Worm (Caenorhabditis elegans) whole organism, L2 larva: ENCODE results near the gene F21C10.6.

Source experiments
- C34F6.9 ChIP-seq: fragments of 150-350 bp; optimal IDR thresholded peaks from 2 replicates; lab custom pipeline; 2014; ENCODE audit warnings: missing biosample characterization, missing genetic modification characterization
- F13H6.1 ChIP-seq: sonication (generic microtip); optimal IDR thresholded peaks from 2 replicates; lab custom pipeline; 2016; ENCODE audit warnings: missing genetic modification characterization, missing compliant biosample characterization
- R02D3.7 ChIP-seq: fragments of 150-350 bp; optimal IDR thresholded peaks from 2 replicates; lab custom pipeline; 2014; ENCODE audit warnings: missing biosample characterization, missing genetic modification characterization
- Y55F3AM.14 ChIP-seq: fragments of 200-800 bp; sonication (Bioruptor generic); optimal IDR thresholded peaks from 2 replicates; lab custom pipeline; 2018; ENCODE audit warnings: mild to moderate bottlenecking, missing genetic modification characterization, missing compliant biosample characterization
- ZK546.5 ChIP-seq: sonication (generic microtip); optimal IDR thresholded peaks from 2 replicates; lab custom pipeline; 2017; ENCODE audit warnings: missing biosample characterization, missing genetic modification characterization
- alr-1 ChIP-seq: fragments of 150-350 bp; optimal IDR thresholded peaks from 2 replicates; lab custom pipeline; 2014; ENCODE audit warnings: missing biosample characterization, missing genetic modification characterization
- aly-2 ChIP-seq: fragments of 150-350 bp; optimal IDR thresholded peaks from 2 replicates; lab custom pipeline; 2014; ENCODE audit warnings: missing biosample characterization, missing genetic modification characterization
- ama-1 ChIP-seq: fragments of 150-350 bp; optimal IDR thresholded peaks from 2 replicates; lab custom pipeline; 2018; ENCODE audit warnings: inconsistent platforms
- blmp-1 ChIP-seq: sonication (generic microtip); optimal IDR thresholded peaks from 2 replicates; lab custom pipeline; 2017; ENCODE audit warnings: missing genetic modification characterization, mild to moderate bottlenecking, missing compliant biosample characterization, antibody characterized with exemption, moderate library complexity; ENCODE audit not compliant: insufficient read depth
- ceh-16 ChIP-seq: fragments of 150-350 bp; optimal IDR thresholded peaks from 2 replicates; lab custom pipeline; 2014; ENCODE audit warnings: missing biosample characterization, missing genetic modification characterization
- ceh-82 ChIP-seq: fragments of 150-350 bp; optimal IDR thresholded peaks from 2 replicates; lab custom pipeline; 2014; ENCODE audit warnings: missing biosample characterization, missing genetic modification characterization
- crh-2 ChIP-seq: sonication (generic microtip); optimal IDR thresholded peaks from 2 replicates; lab custom pipeline; 2017; ENCODE audit warnings: missing biosample characterization, missing genetic modification characterization
- dmd-4 ChIP-seq: sonication (generic microtip); optimal IDR thresholded peaks from 2 replicates; lab custom pipeline; 2017; ENCODE audit warnings: missing biosample characterization, missing genetic modification characterization
- egl-27 ChIP-seq: sonication (generic microtip); optimal IDR thresholded peaks from 3 replicates; lab custom pipeline; 2017; ENCODE audit warnings: missing biosample characterization, missing genetic modification reagents, missing genetic modification characterization
- elt-1 ChIP-seq: fragments of 150-350 bp; optimal IDR thresholded peaks from 2 replicates; lab custom pipeline; 2014; ENCODE audit warnings: missing biosample characterization, missing genetic modification characterization
- elt-3 ChIP-seq: sonication (generic microtip); optimal IDR thresholded peaks from 2 replicates; lab custom pipeline; 2017; ENCODE audit warnings: missing biosample characterization, missing genetic modification characterization
- fos-1 ChIP-seq: fragments of 150-350 bp; optimal IDR thresholded peaks from 2 replicates; lab custom pipeline; 2014; ENCODE audit warnings: missing biosample characterization, missing genetic modification characterization
- gmeb-1 ChIP-seq: fragments of 150-350 bp; optimal IDR thresholded peaks from 2 replicates; lab custom pipeline; 2014; ENCODE audit warnings: missing biosample characterization, missing genetic modification characterization
- lin-11 ChIP-seq: fragments of 150-350 bp; sonication (generic microtip); optimal IDR thresholded peaks from 2 replicates; lab custom pipeline; 2014; ENCODE audit warnings: missing biosample characterization, missing genetic modification characterization, inconsistent platforms, mixed read lengths
- lin-13 ChIP-seq: fragments of 150-350 bp; optimal IDR thresholded peaks from 2 replicates; lab custom pipeline; 2014; ENCODE audit warnings: missing biosample characterization, missing genetic modification reagents, missing genetic modification characterization
- lin-39 ChIP-seq: fragments of 150-350 bp; optimal IDR thresholded peaks from 2 replicates; lab custom pipeline; 2014; ENCODE audit warnings: missing biosample characterization, missing genetic modification reagents, missing genetic modification characterization
- lsy-2 ChIP-seq, 2 experiments: fragments of 150-350 bp in 1 of 2; sonication (generic microtip) in 1 of 2; optimal IDR thresholded peaks; 2 replicates each; lab custom pipeline; 2014 to 2017; ENCODE audit warnings: missing biosample characterization in 2 of 2, missing genetic modification characterization in 2 of 2
- mab-5 ChIP-seq: fragments of 150-350 bp; optimal IDR thresholded peaks from 2 replicates; lab custom pipeline; 2014; ENCODE audit warnings: missing biosample characterization, missing genetic modification characterization
- mbf-1 ChIP-seq: sonication (generic microtip); optimal IDR thresholded peaks from 2 replicates; lab custom pipeline; 2017; ENCODE audit warnings: missing biosample characterization, missing genetic modification characterization
- mdl-1 ChIP-seq, 2 experiments: fragments of 150-350 bp in 1 of 2; sonication (generic microtip) in 1 of 2; optimal IDR thresholded peaks; 2 replicates each; lab custom pipeline; 2017; ENCODE audit warnings: missing biosample characterization in 2 of 2, missing genetic modification characterization in 2 of 2
- nhr-10 ChIP-seq: sonication (generic microtip); optimal IDR thresholded peaks from 2 replicates; lab custom pipeline; 2017; ENCODE audit warnings: missing biosample characterization, missing genetic modification characterization
- nhr-11 ChIP-seq: fragments of 150-350 bp; optimal IDR thresholded peaks from 2 replicates; lab custom pipeline; 2014; ENCODE audit warnings: missing biosample characterization, missing genetic modification characterization
- nhr-12 ChIP-seq: fragments of 150-350 bp; optimal IDR thresholded peaks from 2 replicates; lab custom pipeline; 2014; ENCODE audit warnings: missing biosample characterization, missing genetic modification characterization
- nhr-129 ChIP-seq: fragments of 150-350 bp; optimal IDR thresholded peaks from 2 replicates; lab custom pipeline; 2014; ENCODE audit warnings: missing biosample characterization, missing genetic modification characterization
- nhr-21 ChIP-seq: fragments of 150-350 bp; optimal IDR thresholded peaks from 2 replicates; lab custom pipeline; 2014; ENCODE audit warnings: missing biosample characterization, missing genetic modification characterization
- nhr-23 ChIP-seq: fragments of 150-350 bp; optimal IDR thresholded peaks from 2 replicates; lab custom pipeline; 2014; ENCODE audit warnings: missing biosample characterization, missing genetic modification reagents, missing genetic modification characterization
- nhr-237 ChIP-seq: fragments of 150-350 bp; optimal IDR thresholded peaks from 2 replicates; lab custom pipeline; 2014; ENCODE audit warnings: missing biosample characterization, missing genetic modification characterization
- nhr-25 ChIP-seq: fragments of 150-350 bp; sonication (generic microtip); optimal IDR thresholded peaks from 3 replicates; lab custom pipeline; 2014; ENCODE audit warnings: missing biosample characterization, missing genetic modification characterization
- nhr-6 ChIP-seq: fragments of 150-350 bp; optimal IDR thresholded peaks from 2 replicates; lab custom pipeline; 2014; ENCODE audit warnings: missing biosample characterization, missing genetic modification characterization
- nhr-77 ChIP-seq: fragments of 150-350 bp; optimal IDR thresholded peaks from 2 replicates; lab custom pipeline; 2014; ENCODE audit warnings: missing biosample characterization, missing genetic modification characterization
- peb-1 ChIP-seq: fragments of 150-350 bp; optimal IDR thresholded peaks from 2 replicates; lab custom pipeline; 2014; ENCODE audit warnings: missing biosample characterization, missing genetic modification characterization
- sem-4 ChIP-seq: fragments of 150-350 bp; optimal IDR thresholded peaks from 2 replicates; lab custom pipeline; 2014; ENCODE audit warnings: missing biosample characterization, missing genetic modification reagents, missing genetic modification characterization
- skn-1 ChIP-seq: sonication (generic microtip); optimal IDR thresholded peaks from 2 replicates; lab custom pipeline; 2017; ENCODE audit warnings: missing biosample characterization, missing genetic modification characterization
- sma-3 ChIP-seq: sonication (generic microtip); optimal IDR thresholded peaks from 2 replicates; lab custom pipeline; 2016; ENCODE audit warnings: missing genetic modification reagents, missing genetic modification characterization, missing compliant biosample characterization
- sma-9 ChIP-seq, 2 experiments: fragments of 150-350 bp in 1 of 2; sonication (generic microtip) in 1 of 2; optimal IDR thresholded peaks; 2 replicates each; lab custom pipeline; 2014 to 2016; ENCODE audit warnings: missing genetic modification characterization in 2 of 2, mild to moderate bottlenecking in 1 of 2, missing biosample characterization in 1 of 2, missing compliant biosample characterization in 1 of 2, missing genetic modification reagents in 1 of 2, moderate library complexity in 1 of 2
- snpc-4 ChIP-seq: fragments of 150-350 bp; optimal IDR thresholded peaks from 2 replicates; lab custom pipeline; 2014; ENCODE audit warnings: missing biosample characterization, missing genetic modification characterization
- unc-39 ChIP-seq: fragments of 150-350 bp; optimal IDR thresholded peaks from 2 replicates; lab custom pipeline; 2014; ENCODE audit warnings: missing biosample characterization, missing genetic modification characterization
- unc-55 ChIP-seq: fragments of 150-350 bp; sonication (generic microtip); optimal IDR thresholded peaks from 3 replicates; lab custom pipeline; 2014; ENCODE audit warnings: missing biosample characterization, missing genetic modification reagents, missing genetic modification characterization
- unc-62 ChIP-seq: fragments of 150-350 bp; optimal IDR thresholded peaks from 2 replicates; lab custom pipeline; 2014; ENCODE audit warnings: missing biosample characterization, missing genetic modification reagents, missing genetic modification characterization
- zag-1 ChIP-seq: fragments of 150-350 bp; optimal IDR thresholded peaks from 2 replicates; lab custom pipeline; 2014; ENCODE audit warnings: missing biosample characterization, missing genetic modification characterization
- ztf-1 ChIP-seq: fragments of 200-800 bp; sonication (Bioruptor generic); conservative IDR thresholded peaks from 2 replicates; pipeline ENCODE4 v1.3.6; 2022; ENCODE audit warnings: missing genetic modification characterization, missing compliant biosample characterization
- ztf-11 ChIP-seq: sonication (generic microtip); optimal IDR thresholded peaks from 2 replicates; lab custom pipeline; 2017; ENCODE audit warnings: missing biosample characterization, missing genetic modification characterization
- ztf-4 ChIP-seq: fragments of 150-350 bp; optimal IDR thresholded peaks from 2 replicates; lab custom pipeline; 2014; ENCODE audit warnings: missing biosample characterization, missing genetic modification characterization

The F21C10.6 gene

DNA sequence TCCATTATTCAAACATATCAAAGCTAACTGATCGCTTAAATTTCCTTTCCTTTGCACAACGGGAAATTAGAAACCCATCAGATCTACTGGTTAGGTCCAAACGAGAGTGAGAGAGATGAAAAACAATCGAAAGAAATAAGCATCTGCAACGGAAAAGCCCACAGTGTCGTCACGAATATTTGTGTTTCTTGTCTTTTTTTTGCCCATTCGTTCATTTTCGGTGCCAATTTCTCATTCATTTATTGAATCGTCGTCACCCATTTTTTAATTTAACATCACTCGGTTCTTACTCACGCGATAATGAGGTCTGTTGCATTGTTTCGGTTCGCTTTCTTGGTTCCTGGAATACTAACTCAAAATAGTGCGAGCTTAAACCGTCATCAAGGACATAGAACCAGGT, at the start of gene F21C10.6:
TSS of gene F21C10.6 (plus strand) at position 301 of the 400 bp plus-strand sequence.
- TF ChIP-seq crh-2 (no peak), ztf-4 (tag; lab: Kevin White, UChicago) (no peak), alr-1 (tag; lab: Kevin White, UChicago) (no peak), ama-1 (lab: Kevin White, UChicago) (no peak), egl-27 (no peak), gmeb-1 (tag; lab: Kevin White, UChicago) (no peak), ztf-11 (tag; lab: Kevin White, UChicago) (no peak)

DNA sequence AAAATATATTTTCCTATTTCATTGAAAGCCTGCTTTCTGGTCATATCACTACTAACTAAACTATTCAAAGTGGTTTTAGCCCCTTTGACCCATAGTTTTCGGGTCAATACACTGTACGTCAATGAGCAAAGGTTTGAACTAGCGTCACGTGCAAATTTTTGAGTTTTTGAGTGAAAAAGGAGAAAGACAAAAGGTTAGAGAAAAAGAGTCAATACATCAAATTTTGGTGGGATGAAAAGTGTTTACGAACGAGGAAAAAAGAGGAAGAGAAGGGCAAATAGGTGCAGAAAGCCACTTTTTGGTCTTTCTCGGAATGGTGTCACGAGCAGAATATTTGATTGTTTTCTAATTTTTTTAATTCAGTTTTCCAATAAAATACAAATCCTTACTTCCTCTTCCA, 48.5 kb upstream of the F21C10.6 start:
- TF ChIP-seq fos-1 (tag; lab: Kevin White, UChicago) = no peak
- peak; percentile 15 for TF ChIP-seq unc-55
- no peak for TF ChIP-seq nhr-25 (tag; lab: Kevin White, UChicago)
- TF ChIP-seq ztf-1 (GFP tag; lab: Robert Waterston, UW) = no peak
- TF ChIP-seq dmd-4 (tag; lab: Kevin White, UChicago) = no peak
- no peak for TF ChIP-seq Y55F3AM.14 (GFP tag; lab: Kevin White, UChicago)
- TF ChIP-seq F13H6.1 (tag; lab: Kevin White, UChicago) = peak; percentile 38
- no peak for TF ChIP-seq lin-39 (tag; lab: Kevin White, UChicago)
- no peak for TF ChIP-seq egl-27
- no peak for TF ChIP-seq gmeb-1 (tag; lab: Kevin White, UChicago)
- no peak for TF ChIP-seq nhr-237 (tag; lab: Kevin White, UChicago)
- TF ChIP-seq ceh-16 (tag; lab: Kevin White, UChicago) = no peak
- no peak for TF ChIP-seq lsy-2 (tag; optimal IDR thresholded peaks at IDR 0.05; lab: Kevin White, UChicago)
- peak; percentile 13 to 17 for TF ChIP-seq mdl-1 (tag; optimal IDR thresholded peaks at IDR 0.05; lab: Kevin White, UChicago)
- TF ChIP-seq lin-13 (GFP tag; lab: Kevin White, UChicago) = no peak
- TF ChIP-seq crh-2 = peak; percentile 2
- no peak for TF ChIP-seq ztf-11 (tag; lab: Kevin White, UChicago)
- no peak for TF ChIP-seq sma-3 (GFP tag; lab: Kevin White, UChicago)
- no peak for TF ChIP-seq nhr-11 (tag; lab: Kevin White, UChicago)
- no peak for TF ChIP-seq unc-62 (GFP tag; lab: Kevin White, UChicago)
- no peak for TF ChIP-seq skn-1 (tag; lab: Kevin White, UChicago)
- TF ChIP-seq ama-1 (lab: Kevin White, UChicago) = peak; percentile 24
- TF ChIP-seq alr-1 (tag; lab: Kevin White, UChicago) = no peak
- TF ChIP-seq nhr-21 (tag; lab: Kevin White, UChicago) = no peak
- TF ChIP-seq mab-5 (tag; lab: Kevin White, UChicago) = no peak
- TF ChIP-seq zag-1 (tag; lab: Kevin White, UChicago) = no peak
- no peak for TF ChIP-seq nhr-10 (tag; lab: Kevin White, UChicago)
- TF ChIP-seq R02D3.7 = no peak
- peak; percentile 60 for TF ChIP-seq sma-9 (GFP tag; optimal IDR thresholded peaks at IDR 0.05; lab: Kevin White, UChicago)
- no peak for TF ChIP-seq sma-9 (tag; optimal IDR thresholded peaks at IDR 0.05; lab: Kevin White, UChicago)
- no peak for TF ChIP-seq mbf-1
- TF ChIP-seq aly-2 (tag; lab: Kevin White, UChicago) = no peak
- no peak for TF ChIP-seq elt-3 (tag; lab: Kevin White, UChicago)
- TF ChIP-seq nhr-129 (tag; lab: Kevin White, UChicago) = peak; percentile 54
- no peak for TF ChIP-seq C34F6.9 (tag; lab: Kevin White, UChicago)
- no peak for TF ChIP-seq ztf-4 (tag; lab: Kevin White, UChicago)
- no peak for TF ChIP-seq lin-11 (tag; lab: Kevin White, UChicago)
- no peak for TF ChIP-seq nhr-6
- TF ChIP-seq ZK546.5 (tag; lab: Kevin White, UChicago) = no peak
- TF ChIP-seq ceh-82 (tag; lab: Kevin White, UChicago) = no peak
- TF ChIP-seq unc-39 = no peak
- no peak for TF ChIP-seq snpc-4 (tag; lab: Kevin White, UChicago)
- TF ChIP-seq blmp-1 (tag; lab: Kevin White, UChicago) = no peak
- TF ChIP-seq nhr-77 (tag; lab: Kevin White, UChicago) = no peak
- TF ChIP-seq nhr-23 = no peak
- TF ChIP-seq peb-1 (tag; lab: Kevin White, UChicago) = no peak
- no peak for TF ChIP-seq elt-1 (tag; lab: Kevin White, UChicago)
- no peak for TF ChIP-seq sem-4
- TF ChIP-seq nhr-12 (tag; lab: Kevin White, UChicago) = no peak
